Worm (Caenorhabditis elegans): ENCODE data around the gene F47B8.14.

- TF ChIP-seq mab-5 (tag; optimal IDR thresholded peaks at IDR 0.05) (no peak), nhr-76 (tag; optimal IDR thresholded peaks at IDR 0.05) (no peak), unc-62 (GFP tag; optimal IDR thresholded peaks at IDR 0.05) (no peak), lin-13 (tag; optimal IDR thresholded peaks at IDR 0.05) (no peak), lin-32 (GFP tag; optimal IDR thresholded peaks at IDR 0.05) (no peak), hlh-1 (tag; optimal IDR thresholded peaks at IDR 0.05) (no peak), ztf-11 (tag; optimal IDR thresholded peaks at IDR 0.05) (no peak), ces-1 (GFP tag; optimal IDR thresholded peaks at IDR 0.05) (no peak), lsy-2 (tag; optimal IDR thresholded peaks at IDR 0.05) (no peak)
Measured at ce11 chrV:14293667-14294194, 26.6 kb upstream of the F47B8.14 start, which contains the start of gene F14D7.2.
